Fruit fly (Drosophila melanogaster) Kc167 (cell line): ENCODE data around the gene by.

Experiments used
- Myc ChIP-seq: fragments of >200 bp; optimal IDR thresholded peaks from 2 replicates; lab custom pipeline; 2017; ENCODE audit warnings: missing external identifiers
- Sin3A ChIP-seq: fragments of >200 bp; optimal IDR thresholded peaks from 2 replicates; lab custom pipeline; 2018; ENCODE audit warnings: missing external identifiers
- h ChIP-seq: fragments of >200 bp; optimal IDR thresholded peaks from 3 replicates; lab custom pipeline; 2018; ENCODE audit warnings: missing external identifiers
- insv ChIP-seq: fragments of >200 bp; optimal IDR thresholded peaks from 3 replicates; lab custom pipeline; 2018; ENCODE audit warnings: missing external identifiers
- psq ChIP-seq: fragments of >200 bp; optimal IDR thresholded peaks from 2 replicates; lab custom pipeline; 2017; ENCODE audit warnings: missing external identifiers
- ttk ChIP-seq: sonication (Bioruptor generic); optimal IDR thresholded peaks from 2 replicates; lab custom pipeline; 2017; ENCODE audit warnings: missing external identifiers

by gene

dm6 chr3R:9534595-9535217, 1.9 kb upstream of the by start:
- no peak for TF ChIP-seq h (lab: Kevin White, UChicago)

dm6 chr3R:9534125-9534496, 1.3 kb upstream of the by start:
- TF ChIP-seq insv (lab: Kevin White, UChicago), result no peak
- no peak for TF ChIP-seq psq (lab: Kevin White, UChicago)
- TF ChIP-seq ttk, result no peak
- TF ChIP-seq h (lab: Kevin White, UChicago), result no peak
- no peak for TF ChIP-seq Myc
- TF ChIP-seq Sin3A (lab: Kevin White, UChicago), result no peak

DNA sequence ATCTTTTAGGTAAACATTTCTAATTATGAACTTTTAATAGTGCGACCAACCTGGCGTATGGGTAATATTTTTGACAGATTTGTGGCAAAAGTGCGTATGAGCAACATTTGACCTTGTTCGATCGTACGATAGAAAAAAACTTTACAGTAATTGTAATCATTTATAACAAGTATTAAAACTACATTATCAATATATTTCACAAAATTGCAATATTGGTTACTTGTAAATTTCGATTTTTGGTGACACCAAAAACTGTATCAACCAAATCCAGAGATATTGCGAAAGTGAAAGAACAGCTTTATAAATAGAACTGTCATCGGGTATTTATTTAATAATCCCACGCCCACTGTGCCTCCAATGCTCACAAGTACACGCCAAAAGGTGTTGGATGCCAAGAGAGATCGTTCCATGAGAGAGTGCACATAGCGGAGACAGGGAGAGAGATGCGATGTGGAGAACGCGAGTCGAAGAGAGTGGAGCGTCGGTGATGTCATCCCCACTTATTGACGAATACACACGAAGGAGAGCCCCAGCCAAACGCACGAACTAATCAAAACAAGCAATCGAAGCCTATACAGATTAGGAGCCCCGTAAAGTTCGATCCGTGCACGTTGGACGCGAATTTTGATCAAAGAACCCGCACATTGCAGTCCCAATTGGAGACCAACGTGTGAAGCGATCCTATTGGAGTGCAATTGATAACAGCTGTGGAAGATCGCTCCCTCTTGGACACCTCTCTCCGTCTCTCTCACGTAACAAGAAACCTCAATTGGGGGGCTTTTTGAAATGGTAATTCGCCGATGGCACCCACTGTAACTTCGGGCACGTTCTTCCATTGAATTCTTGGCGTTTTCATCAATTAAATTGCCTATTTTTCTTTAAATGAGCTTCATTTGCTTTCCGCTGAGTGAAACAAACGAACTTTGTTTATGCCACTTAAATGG, 642 bp upstream of the by start:
- TF ChIP-seq insv (lab: Kevin White, UChicago), result no peak
- no peak for TF ChIP-seq h (lab: Kevin White, UChicago)
- TF ChIP-seq ttk, result no peak
- no peak for TF ChIP-seq Sin3A (lab: Kevin White, UChicago)
- no peak for TF ChIP-seq Myc

- no peak for TF ChIP-seq h (lab: Kevin White, UChicago)
- TF ChIP-seq Myc, result no peak
- no peak for TF ChIP-seq insv (lab: Kevin White, UChicago)
- no peak for TF ChIP-seq psq (lab: Kevin White, UChicago)
- TF ChIP-seq ttk, result no peak
- no peak for TF ChIP-seq Sin3A (lab: Kevin White, UChicago)
Observed at dm6 chr3R:9529913-9530312, 2.9 kb downstream of the by start.

- TF ChIP-seq Myc (no peak), insv (lab: Kevin White, UChicago) (no peak), psq (lab: Kevin White, UChicago) (no peak), Sin3A (lab: Kevin White, UChicago) (no peak), ttk (no peak), h (lab: Kevin White, UChicago) (no peak)
Observed at dm6 chr3R:9529387-9529897, 3.4 kb downstream of the by start.

DNA sequence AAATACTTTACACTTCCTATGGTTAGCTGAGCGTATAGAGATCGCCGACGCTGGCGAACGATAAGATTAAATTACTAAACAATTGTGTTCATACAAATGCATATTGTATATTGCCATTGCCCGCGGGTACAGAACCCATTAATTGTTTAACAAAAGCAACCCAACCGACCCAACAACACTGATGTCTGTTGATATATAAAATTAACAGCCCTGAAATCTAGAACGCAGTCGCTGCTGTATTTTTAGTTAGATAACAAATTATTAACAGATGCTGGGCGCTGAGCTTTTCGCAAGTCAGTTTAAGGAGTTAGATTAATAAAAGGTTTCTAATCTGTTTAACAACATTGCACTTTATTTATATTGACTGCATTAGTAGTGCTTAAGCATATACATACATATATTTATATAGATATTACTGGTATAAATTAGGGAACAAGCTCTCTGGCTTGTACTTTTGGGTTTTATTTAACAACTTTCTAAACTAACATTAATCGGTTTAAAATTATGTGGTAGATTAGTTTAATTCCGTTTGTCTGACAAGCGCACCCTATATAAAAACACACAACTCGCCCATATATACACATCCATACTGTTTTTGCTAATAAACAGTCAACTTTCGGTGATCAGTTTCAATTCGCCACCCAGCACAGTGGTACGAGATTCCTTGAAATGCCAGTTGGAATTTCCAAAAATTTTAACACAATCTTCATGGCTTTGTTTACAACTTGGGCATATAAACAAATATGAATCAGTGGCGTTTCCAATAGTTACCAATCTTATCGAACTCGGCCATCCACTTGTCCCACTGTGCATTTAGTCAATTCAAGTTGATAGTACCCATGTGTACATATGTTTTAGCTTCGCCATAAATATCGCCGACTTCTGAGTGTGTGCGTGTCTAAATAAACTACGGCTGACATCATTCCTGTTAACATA, 4.6 kb downstream of the by start:
- TF ChIP-seq psq (lab: Kevin White, UChicago) (no peak), Sin3A (lab: Kevin White, UChicago) (no peak), Myc (no peak), ttk (no peak), insv (lab: Kevin White, UChicago) (no peak), h (lab: Kevin White, UChicago) (no peak)

DNA sequence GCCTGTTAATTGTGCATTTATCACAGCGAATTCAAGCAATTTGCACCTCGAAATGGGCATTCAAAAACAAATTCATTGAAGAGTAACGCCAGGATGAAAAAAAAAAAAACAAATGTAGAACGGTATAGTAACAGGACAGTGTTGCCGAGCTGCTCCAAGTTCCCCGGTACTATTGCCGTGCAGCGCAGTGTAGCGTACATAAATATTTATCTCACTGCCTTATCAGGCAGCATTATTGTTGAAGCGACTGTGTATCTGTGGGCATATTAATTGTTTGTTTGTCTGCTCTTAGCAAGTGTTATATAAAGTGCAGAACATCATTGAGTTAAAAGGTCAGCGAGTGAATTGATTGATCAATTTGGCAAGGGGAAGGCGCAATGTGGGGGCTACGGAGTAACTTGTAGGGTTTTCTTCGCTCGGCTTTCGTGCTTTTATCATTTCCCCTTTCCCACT, 16.4 kb downstream of the by start:
- TF ChIP-seq h (lab: Kevin White, UChicago) (no peak), psq (lab: Kevin White, UChicago) (no peak), ttk (no peak), insv (lab: Kevin White, UChicago) (no peak), Sin3A (lab: Kevin White, UChicago) (no peak), Myc (no peak)

- TF ChIP-seq psq (lab: Kevin White, UChicago), result no peak
- TF ChIP-seq ttk, result no peak
- no peak for TF ChIP-seq insv (lab: Kevin White, UChicago)
- no peak for TF ChIP-seq Sin3A (lab: Kevin White, UChicago)
- TF ChIP-seq Myc, result no peak
- TF ChIP-seq h (lab: Kevin White, UChicago), result no peak
Observed at dm6 chr3R:9515860-9516344, 16.9 kb downstream of the by start, which contains the start of the genes mRpL47, CG8176 and Kdm3. Gene mRpL47 (minus strand): TSS chr3R:9515908. Gene CG8176 (plus strand): TSS chr3R:9516007. Gene Kdm3 (plus strand): TSS chr3R:9516007.

DNA sequence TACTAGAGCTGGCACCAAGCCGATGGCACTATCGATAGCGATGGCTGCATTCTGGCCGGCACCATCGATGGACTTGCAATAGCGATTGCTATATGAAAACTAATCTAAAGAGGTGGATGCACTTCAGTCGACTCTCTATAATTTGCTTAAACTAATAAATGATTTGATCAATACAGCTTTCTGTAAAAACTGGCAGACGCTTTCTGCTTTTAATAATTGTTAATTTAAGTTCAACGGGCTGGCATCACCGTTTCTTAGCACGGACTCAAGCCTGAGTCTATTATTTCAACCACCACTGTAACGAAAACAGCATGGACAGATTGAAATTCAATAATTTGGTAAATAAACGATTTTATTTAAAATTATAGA, 19.8 kb downstream of the by start, which contains the start of the genes Ras85D and Rlb1:
TSS of gene Ras85D (minus strand) at position 16 of the 369 bp plus-strand sequence.
TSS of gene Rlb1 (plus strand) at position 276 of the 369 bp plus-strand sequence.
- TF ChIP-seq insv (lab: Kevin White, UChicago) (no peak), ttk (no peak), Myc (no peak), Sin3A (lab: Kevin White, UChicago) (no peak), h (lab: Kevin White, UChicago) (no peak), psq (lab: Kevin White, UChicago) (no peak)

DNA sequence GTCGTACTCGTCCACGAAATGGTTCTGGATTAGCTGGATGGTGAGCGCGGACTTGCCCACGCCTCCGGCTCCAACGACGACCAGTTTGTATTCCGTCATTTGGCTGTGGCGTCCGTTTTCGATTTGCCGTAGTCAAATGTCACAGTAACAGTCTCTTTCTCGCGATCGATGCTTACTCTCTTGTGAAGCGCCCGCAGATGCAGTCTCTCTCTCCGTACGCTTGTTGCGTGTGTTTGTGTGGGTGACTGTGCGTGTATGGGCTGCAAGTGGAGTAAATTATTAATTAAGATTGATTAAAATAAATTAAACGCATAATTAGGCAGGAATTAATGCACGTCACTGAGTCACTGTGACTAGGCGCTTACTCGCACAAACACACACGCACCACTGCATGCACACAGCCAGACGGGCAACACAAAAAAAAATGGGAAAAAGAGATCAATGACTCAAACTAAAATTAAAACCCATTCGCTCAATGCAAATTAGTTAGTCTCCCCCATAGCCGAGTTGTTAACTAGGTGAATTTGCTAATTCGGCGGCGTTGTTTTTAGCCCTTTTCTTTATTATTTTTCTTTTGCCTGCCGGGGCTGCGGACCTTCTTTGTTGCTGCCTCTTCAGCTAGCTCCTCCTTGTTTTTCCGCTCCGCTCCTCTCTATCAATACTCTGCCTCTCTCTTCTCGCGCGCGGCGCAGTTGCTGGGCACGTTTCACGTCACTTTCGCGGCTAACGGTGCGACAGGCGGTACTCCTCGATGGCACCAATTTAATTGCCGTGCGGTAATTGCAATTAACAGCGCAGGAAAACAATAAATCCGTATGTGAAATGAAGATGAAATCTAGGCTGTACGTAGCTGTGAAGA, 20.4 kb downstream of the by start:
- TF ChIP-seq h (lab: Kevin White, UChicago) (no peak), insv (lab: Kevin White, UChicago) (no peak), Myc (no peak), psq (lab: Kevin White, UChicago) (no peak), Sin3A (lab: Kevin White, UChicago) (no peak), ttk (no peak)
